Fruit fly (Drosophila melanogaster): ENCODE results near the gene CG5056.

DNA sequence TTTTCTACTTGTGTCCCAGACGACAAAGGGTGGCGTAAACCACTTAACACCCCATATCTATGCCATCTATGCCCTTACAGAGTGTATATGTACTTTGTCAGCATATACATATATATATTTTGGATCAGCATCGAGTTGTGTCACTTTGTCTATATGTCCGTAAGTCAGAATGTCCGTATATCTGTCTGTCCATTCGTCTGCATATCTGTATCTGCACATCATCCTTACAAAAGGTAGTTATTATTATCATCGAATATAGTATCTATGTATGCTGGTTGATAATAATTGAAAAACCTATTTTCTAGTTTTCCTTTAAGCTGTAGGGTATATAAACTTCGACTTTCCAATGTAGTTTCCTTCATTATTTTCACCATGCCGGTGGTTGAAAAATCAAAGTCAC is 15.4 kb upstream of the CG5056 start:
- TF ChIP-seq pdm3 (GFP tag; optimal IDR thresholded peaks at IDR 0.05) (no peak), dsx (GFP tag; optimal IDR thresholded peaks at IDR 0.05; ENCODE audit: poor library complexity, severe bottlenecking) (no peak), CG6854 (GFP tag; optimal IDR thresholded peaks at IDR 0.05) (no peak), spab (GFP tag; optimal IDR thresholded peaks at IDR 0.05) (no peak), eg (GFP tag; IDR thresholded peaks at IDR 0.05) (no peak), fd59A (GFP tag; optimal IDR thresholded peaks at IDR 0.05) (no peak), esn (GFP tag; optimal IDR thresholded peaks at IDR 0.05) (no peak), topi (GFP tag; optimal IDR thresholded peaks at IDR 0.05) (no peak), Sox14 (GFP tag; optimal IDR thresholded peaks at IDR 0.05) (no peak), CG8632 (GFP tag; optimal IDR thresholded peaks at IDR 0.05) (no peak), Sox102F (GFP tag; optimal IDR thresholded peaks at IDR 0.05) (no peak), achi (GFP tag; optimal IDR thresholded peaks at IDR 0.05) (no peak), CG7368 (GFP tag; optimal IDR thresholded peaks at IDR 0.05) (no peak)
